Fruit fly (Drosophila melanogaster) whole organism, embryonic: ENCODE results near the gene Or82a.

Experiments
- B-H1 ChIP-seq: fragments of 200-800 bp; sonication (Bioruptor generic); IDR thresholded peaks from 3 replicates; pipeline ENCODE4 v1.3.6; 2022; ENCODE audit warnings: missing biosample characterization, missing genetic modification characterization
- CG11093 ChIP-seq: fragments of 200-800 bp; sonication (Bioruptor generic); IDR thresholded peaks from 3 replicates; pipeline ENCODE4 v1.3.6; 2022; ENCODE audit warnings: missing biosample characterization, missing genetic modification characterization
- CG11696 ChIP-seq: fragments of 200-800 bp; sonication (Bioruptor generic); IDR thresholded peaks from 2 replicates; pipeline ENCODE4 v1.3.6; 2022; ENCODE audit warnings: missing biosample characterization, missing genetic modification characterization
- CG12236 ChIP-seq: fragments of 200-800 bp; sonication (Bioruptor generic); optimal IDR thresholded peaks from 2 replicates; lab custom pipeline; 2016; ENCODE audit warnings: missing biosample characterization, missing genetic modification characterization
- CG17612 ChIP-seq: fragments of 200-800 bp; sonication (Bioruptor generic); IDR thresholded peaks from 2 replicates; pipeline ENCODE4 v1.3.6; 2022; ENCODE audit warnings: missing biosample characterization, missing genetic modification characterization
- CG18764 ChIP-seq: fragments of 200-800 bp; sonication (Bioruptor generic); optimal IDR thresholded peaks from 3 replicates; lab custom pipeline; 2016; ENCODE audit warnings: missing biosample characterization, missing genetic modification characterization
- CG2129 ChIP-seq: fragments of 200-800 bp; sonication (Bioruptor generic); IDR thresholded peaks from 2 replicates; pipeline ENCODE4 v1.3.6; 2022; ENCODE audit warnings: missing biosample characterization, missing genetic modification characterization; ENCODE audit not compliant: partially characterized antibody
- CG30020 ChIP-seq: fragments of 200-800 bp; optimal IDR thresholded peaks from 2 replicates; lab custom pipeline; 2019; ENCODE audit warnings: missing biosample characterization, mild to moderate bottlenecking, missing genetic modification characterization, moderate library complexity
- CG30431 ChIP-seq: fragments of 200-800 bp; sonication (Bioruptor generic); optimal IDR thresholded peaks from 2 replicates; lab custom pipeline; 2017; ENCODE audit warnings: missing biosample characterization, missing genetic modification characterization
- CG31441 ChIP-seq: fragments of 200-800 bp; sonication (Bioruptor generic); IDR thresholded peaks from 2 replicates; pipeline ENCODE4 v1.3.6; 2022; ENCODE audit warnings: missing biosample characterization, missing genetic modification characterization
- Fer3 ChIP-seq: fragments of 200-800 bp; sonication (Bioruptor generic); optimal IDR thresholded peaks from 2 replicates; lab custom pipeline; 2018; ENCODE audit warnings: missing biosample characterization, mild to moderate bottlenecking, missing genetic modification characterization, moderate library complexity
- H15 ChIP-seq: fragments of 200-800 bp; sonication (Bioruptor generic); IDR thresholded peaks from 3 replicates; pipeline ENCODE4 v1.3.6; 2022; ENCODE audit warnings: missing biosample characterization, missing genetic modification characterization
- H2.0 ChIP-seq: fragments of 200-800 bp; sonication (Bioruptor generic); IDR thresholded peaks from 2 replicates; pipeline ENCODE4 v1.3.6; 2022; ENCODE audit warnings: missing biosample characterization, missing genetic modification characterization
- HLH54F ChIP-seq: fragments of 200-800 bp; sonication (Bioruptor generic); optimal IDR thresholded peaks from 3 replicates; lab custom pipeline; 2016; ENCODE audit warnings: missing biosample characterization, missing genetic modification characterization
- HmgD ChIP-seq: fragments of 200-800 bp; sonication (Bioruptor generic); optimal IDR thresholded peaks from 3 replicates; lab custom pipeline; 2016; ENCODE audit warnings: missing biosample characterization, missing genetic modification characterization
- Hr39 ChIP-seq: fragments of >200 bp; optimal IDR thresholded peaks from 2 replicates; lab custom pipeline; 2017
- MTF-1 ChIP-seq: fragments of 200-800 bp; sonication (Bioruptor generic); optimal IDR thresholded peaks from 2 replicates; lab custom pipeline; 2018; ENCODE audit warnings: missing biosample characterization, mild to moderate bottlenecking, missing genetic modification characterization, borderline replicate concordance
- Max ChIP-seq: fragments of 200-800 bp; sonication (Bioruptor generic); optimal IDR thresholded peaks from 2 replicates; lab custom pipeline; 2016; ENCODE audit warnings: missing biosample characterization, mild to moderate bottlenecking, missing genetic modification characterization
- Meics ChIP-seq: fragments of 200-800 bp; sonication (Bioruptor generic); optimal IDR thresholded peaks from 2 replicates; lab custom pipeline; 2017; ENCODE audit warnings: missing biosample characterization, mild to moderate bottlenecking, missing genetic modification characterization
- Optix ChIP-seq: fragments of 200-800 bp; sonication (Bioruptor generic); IDR thresholded peaks from 3 replicates; pipeline ENCODE4 v1.3.6; 2022; ENCODE audit warnings: missing biosample characterization, missing genetic modification characterization
- Poxn ChIP-seq: fragments of 200-800 bp; sonication (Bioruptor generic); IDR thresholded peaks from 2 replicates; pipeline ENCODE4 v1.3.6; 2022; ENCODE audit warnings: missing biosample characterization, missing genetic modification characterization
- Sin3A ChIP-seq: fragments of >200 bp; optimal IDR thresholded peaks from 2 replicates; lab custom pipeline; 2018
- Sry-δ ChIP-seq: fragments of 200-800 bp; sonication (Bioruptor generic); optimal IDR thresholded peaks from 2 replicates; lab custom pipeline; 2016; ENCODE audit warnings: missing biosample characterization, missing genetic modification characterization
- TFAM ChIP-seq: fragments of 200-800 bp; sonication (Bioruptor generic); optimal IDR thresholded peaks from 2 replicates; lab custom pipeline; 2017; ENCODE audit warnings: missing biosample characterization, missing genetic modification characterization, inconsistent platforms
- Xbp1 ChIP-seq: fragments of 200-800 bp; sonication (Bioruptor generic); optimal IDR thresholded peaks from 3 replicates; lab custom pipeline; 2016; ENCODE audit warnings: missing biosample characterization, mild to moderate bottlenecking, missing genetic modification characterization
- Xrp1 ChIP-seq: fragments of 200-800 bp; sonication (Bioruptor generic); IDR thresholded peaks from 2 replicates; pipeline ENCODE4 v1.3.6; 2022; ENCODE audit warnings: missing biosample characterization, missing genetic modification characterization
- aop ChIP-seq: fragments of 200-800 bp; sonication (Bioruptor generic); IDR thresholded peaks from 2 replicates; pipeline ENCODE4 v1.3.6; 2022; ENCODE audit warnings: missing biosample characterization, missing genetic modification characterization
- ara ChIP-seq: fragments of 200-800 bp; sonication (Bioruptor generic); IDR thresholded peaks from 2 replicates; pipeline ENCODE4 v1.3.6; 2022; ENCODE audit warnings: missing biosample characterization, missing genetic modification characterization
- bowl ChIP-seq: fragments of 200-800 bp; sonication (Bioruptor generic); IDR thresholded peaks from 2 replicates; pipeline ENCODE4 v1.3.6; 2022; ENCODE audit warnings: missing biosample characterization, missing genetic modification characterization
- cg ChIP-seq: fragments of 200-800 bp; sonication (Bioruptor generic); optimal IDR thresholded peaks from 3 replicates; lab custom pipeline; 2019; ENCODE audit warnings: missing biosample characterization, mild to moderate bottlenecking, missing genetic modification characterization, moderate library complexity
- crp ChIP-seq, 2 experiments: fragments of 200-800 bp; sonication (Bioruptor generic); optimal IDR thresholded peaks; 2 replicates in 1 of 2; 3 replicates in 1 of 2; lab custom pipeline; 2017; ENCODE audit warnings: missing biosample characterization in 2 of 2, missing genetic modification characterization in 2 of 2, mild to moderate bottlenecking in 1 of 2, moderate library complexity in 1 of 2
- emc ChIP-seq: fragments of 200-800 bp; sonication (Bioruptor generic); optimal IDR thresholded peaks from 2 replicates; lab custom pipeline; 2016; ENCODE audit warnings: missing biosample characterization, missing genetic modification characterization
- gsb-n ChIP-seq: fragments of 200-800 bp; sonication (Bioruptor generic); optimal IDR thresholded peaks from 3 replicates; lab custom pipeline; 2018; ENCODE audit warnings: missing biosample characterization, mild to moderate bottlenecking, missing genetic modification characterization
- jigr1 ChIP-seq: fragments of 200-800 bp; sonication (Bioruptor generic); IDR thresholded peaks from 3 replicates; pipeline ENCODE4 v1.3.6; 2022; ENCODE audit warnings: missing biosample characterization, missing genetic modification characterization
- lab ChIP-seq: fragments of 200-800 bp; sonication (Bioruptor generic); optimal IDR thresholded peaks from 3 replicates; lab custom pipeline; 2017; ENCODE audit warnings: missing biosample characterization, missing genetic modification characterization, mild to moderate bottlenecking, moderate library complexity, missing genetic modification reagents
- nau ChIP-seq: fragments of 200-800 bp; sonication (Bioruptor generic); optimal IDR thresholded peaks from 3 replicates; lab custom pipeline; 2017; ENCODE audit warnings: missing biosample characterization, mild to moderate bottlenecking, missing genetic modification characterization, missing genetic modification reagents
- oc ChIP-seq: fragments of 200-800 bp; sonication (Bioruptor generic); optimal IDR thresholded peaks from 2 replicates; lab custom pipeline; 2018; ENCODE audit warnings: missing biosample characterization, mild to moderate bottlenecking, missing genetic modification characterization, moderate library complexity
- otp ChIP-seq: fragments of 200-800 bp; sonication (Bioruptor generic); IDR thresholded peaks from 3 replicates; pipeline ENCODE4, ENCODE4 v1.3.6; 2022; ENCODE audit warnings: missing biosample characterization, missing genetic modification characterization
- pb ChIP-seq: fragments of 200-800 bp; sonication (Bioruptor generic); optimal IDR thresholded peaks from 3 replicates; lab custom pipeline; 2016; ENCODE audit warnings: missing biosample characterization, missing genetic modification characterization
- pfk ChIP-seq: fragments of 200-800 bp; sonication (Bioruptor generic); optimal IDR thresholded peaks from 2 replicates; lab custom pipeline; 2018; ENCODE audit warnings: missing biosample characterization, mild to moderate bottlenecking, missing genetic modification characterization, moderate library complexity
- ranshi ChIP-seq: fragments of 200-800 bp; sonication (Bioruptor generic); IDR thresholded peaks from 2 replicates; pipeline ENCODE4 v1.3.6; 2022; ENCODE audit warnings: missing biosample characterization, missing genetic modification characterization
- sisA ChIP-seq: fragments of 200-800 bp; sonication (Bioruptor generic); IDR thresholded peaks from 2 replicates; pipeline ENCODE4 v1.3.6; 2022; ENCODE audit warnings: missing biosample characterization, missing genetic modification characterization
- sna ChIP-seq: fragments of 200-800 bp; sonication (Bioruptor generic); IDR thresholded peaks from 2 replicates; pipeline ENCODE4 v1.3.6; 2022; ENCODE audit warnings: missing biosample characterization, missing genetic modification characterization; ENCODE audit not compliant: partially characterized antibody
- sr ChIP-seq: fragments of 200-800 bp; sonication (Bioruptor generic); IDR thresholded peaks from 3 replicates; pipeline ENCODE4 v1.3.6; 2022; ENCODE audit warnings: missing biosample characterization, missing genetic modification characterization
- sug ChIP-seq: fragments of 200-800 bp; optimal IDR thresholded peaks from 2 replicates; lab custom pipeline; 2019; ENCODE audit warnings: missing biosample characterization, mild to moderate bottlenecking, missing genetic modification characterization, moderate library complexity
- vfl ChIP-seq: fragments of 200-800 bp; sonication (Bioruptor generic); optimal IDR thresholded peaks from 2 replicates; lab custom pipeline; 2016; ENCODE audit warnings: missing biosample characterization, missing genetic modification characterization
- vvl ChIP-seq: fragments of 200-800 bp; sonication (Bioruptor generic); IDR thresholded peaks from 2 replicates; pipeline ENCODE4 v1.3.6; 2022; ENCODE audit warnings: missing biosample characterization, missing genetic modification characterization
- wdn ChIP-seq: fragments of 200-800 bp; sonication (Bioruptor generic); IDR thresholded peaks from 2 replicates; pipeline ENCODE4 v1.3.6; 2022; ENCODE audit warnings: missing biosample characterization, missing genetic modification characterization
- zen2 ChIP-seq: fragments of 200-800 bp; sonication (Bioruptor generic); IDR thresholded peaks from 3 replicates; pipeline ENCODE4 v1.3.6; 2022; ENCODE audit warnings: missing biosample characterization, missing genetic modification characterization; ENCODE audit not compliant: partially characterized antibody
- zfh1 ChIP-seq: fragments of 200-800 bp; sonication (Bioruptor generic); IDR thresholded peaks from 3 replicates; pipeline ENCODE4 v1.3.6; 2022; ENCODE audit warnings: missing biosample characterization, missing genetic modification characterization
- zfh2 ChIP-seq: fragments of 200-800 bp; sonication (Bioruptor generic); optimal IDR thresholded peaks from 2 replicates; lab custom pipeline; 2016; ENCODE audit warnings: missing biosample characterization, missing genetic modification characterization

Gene Or82a

DNA sequence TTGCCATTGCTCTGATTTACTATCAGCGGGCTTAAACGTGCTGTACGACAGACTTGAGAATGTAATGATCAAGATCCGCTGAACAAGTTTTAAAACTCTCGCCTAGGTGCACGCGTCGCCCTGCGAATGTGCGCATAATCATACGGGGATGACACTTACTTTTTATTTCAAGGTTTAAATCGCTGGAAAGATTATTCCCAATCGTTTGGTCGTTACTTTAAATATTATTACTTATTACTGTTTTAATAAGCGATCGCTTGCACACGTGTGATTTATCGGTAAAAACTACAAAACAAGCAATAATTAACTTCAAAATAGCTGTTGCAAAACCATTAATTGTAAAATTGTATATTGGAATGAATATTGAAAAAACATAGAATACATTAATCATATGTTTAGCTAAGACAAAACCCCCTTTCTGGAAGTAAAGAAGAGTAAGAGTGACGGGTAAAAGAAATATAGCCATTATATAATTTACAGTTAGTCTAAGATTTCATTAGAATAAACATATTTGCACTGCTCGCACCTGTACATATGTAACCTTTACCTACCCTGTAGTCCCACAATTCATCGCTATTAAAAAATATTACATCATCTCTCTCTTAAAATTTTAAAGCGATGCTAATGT, 27.5 kb upstream of the Or82a start, which contains the start of gene DhpD (continued):
- TF ChIP-seq otp (peak; percentile 76), H2.0 (GFP tag; lab: Robert Waterston, UW) (peak; percentile 25; the same call in 1 of the 2 replicates), CG30431 (GFP tag; lab: Kevin White, UChicago) (peak; percentile 16), jigr1 (GFP tag; lab: Robert Waterston, UW) (0 out of 3 replicates have a peak, but pooled peaks have one; percentile 30), CG12236 (no peak), ranshi (GFP tag; lab: Robert Waterston, UW) (peak; percentile 49), Xbp1 (GFP tag; lab: Kevin White, UChicago) (peak; percentile 68), vvl (GFP tag; lab: Robert Waterston, UW) (peak; percentile 88), Optix (GFP tag; lab: Robert Waterston, UW) (no peak), TFAM (GFP tag; lab: Kevin White, UChicago) (no peak), sna (GFP tag; lab: Robert Waterston, UW) (no peak), CG17612 (peak; percentile 68; the same call in 1 of the 2 replicates), MTF-1 (GFP tag; lab: Kevin White, UChicago) (no peak), zfh1 (GFP tag; lab: Robert Waterston, UW) (peak; percentile 84; the same call in 2 of the 3 replicates), sr (GFP tag; lab: Robert Waterston, UW) (no peak), CG2129 (GFP tag; lab: Robert Waterston, UW) (no peak), nau (no peak), pb (GFP tag; lab: Kevin White, UChicago) (no peak), vfl (GFP tag; lab: Kevin White, UChicago) (peak; percentile 42), CG31441 (GFP tag; lab: Robert Waterston, UW) (peak; percentile 72), ara (GFP tag; lab: Robert Waterston, UW) (peak; percentile 76), Xrp1 (peak; percentile 81), zen2 (GFP tag; lab: Robert Waterston, UW) (no peak), H15 (GFP tag; lab: Robert Waterston, UW) (peak; percentile 66; the same call in 1 of the 3 replicates), CG11696 (no peak), Fer3 (tag; lab: Kevin White, UChicago) (peak; percentile 79), CG30020 (tag; lab: Kevin White, UChicago) (peak; percentile 35), zfh2 (GFP tag; lab: Kevin White, UChicago) (peak; percentile 74), HLH54F (GFP tag; lab: Kevin White, UChicago) (peak; percentile 61), CG11093 (peak; percentile 46; the same call in 1 of the 3 replicates), wdn (GFP tag; lab: Robert Waterston, UW) (peak; percentile 60; the same call in 1 of the 2 replicates), Sry-δ (GFP tag; lab: Kevin White, UChicago) (no peak), gsb-n (tag; lab: Kevin White, UChicago) (no peak), oc (tag; lab: Kevin White, UChicago) (no peak), B-H1 (GFP tag; lab: Robert Waterston, UW) (peak; percentile 46), bowl (GFP tag; lab: Robert Waterston, UW) (no peak), Sin3A (no peak), emc (peak; percentile 27), lab (GFP tag; lab: Kevin White, UChicago) (peak; percentile 85), Max (peak; percentile 71), cg (GFP tag; lab: Kevin White, UChicago) (no peak), pfk (GFP tag; lab: Kevin White, UChicago) (peak; percentile 42), sisA (peak; percentile 69), Meics (GFP tag; lab: Kevin White, UChicago) (peak; percentile 75), crp (GFP tag; optimal IDR thresholded peaks at IDR 0.05; lab: Kevin White, UChicago) (peak in 1 of 2 experiments; percentile 78), CG18764 (peak; percentile 30), Hr39 (lab: Kevin White, UChicago) (no peak), HmgD (GFP tag; lab: Kevin White, UChicago) (no peak), aop (GFP tag; lab: Robert Waterston, UW) (no peak), Poxn (GFP tag; lab: Robert Waterston, UW) (no peak), sug (tag; lab: Kevin White, UChicago) (peak; percentile 60)
